Fruit fly (Drosophila melanogaster): ENCODE data around the gene S6kII.

Gene S6kII

dm6 chrX:22582909-22583308 lies 53.1 kb downstream of the S6kII start:
- TF ChIP-seq CG11617 (GFP tag; optimal IDR thresholded peaks at IDR 0.05) (no peak), CG33017 (tag; optimal IDR thresholded peaks at IDR 0.05) (no peak), Hr96 (GFP tag; optimal IDR thresholded peaks at IDR 0.05) (no peak), bab1 (GFP tag; optimal IDR thresholded peaks at IDR 0.05) (no peak), CG5204 (GFP tag; optimal IDR thresholded peaks at IDR 0.05) (no peak), Clk (GFP tag; optimal IDR thresholded peaks at IDR 0.05) (no peak)
